Worm (Caenorhabditis elegans) whole organism, mixed stage, embryonic: ENCODE data around the gene Y6D1A.2.

Source experiments
- blmp-1 ChIP-seq: fragments of 150-350 bp; optimal IDR thresholded peaks from 2 replicates; lab custom pipeline; 2014; ENCODE audit warnings: missing biosample characterization, missing genetic modification characterization
- drap-1 ChIP-seq: fragments of 200-800 bp; sonication (Bioruptor generic); optimal IDR thresholded peaks from 3 replicates; lab custom pipeline; 2018; ENCODE audit warnings: mild to moderate bottlenecking, missing genetic modification characterization, missing compliant biosample characterization
- mep-1 ChIP-seq: fragments of 150-350 bp; optimal IDR thresholded peaks from 2 replicates; lab custom pipeline; 2017; ENCODE audit warnings: missing biosample characterization, missing genetic modification reagents, missing genetic modification characterization, inconsistent platforms
- nhr-28 ChIP-seq: fragments of 150-350 bp; optimal IDR thresholded peaks from 2 replicates; lab custom pipeline; 2014; ENCODE audit warnings: missing biosample characterization, missing genetic modification characterization
- nhr-76 ChIP-seq: sonication (generic microtip); optimal IDR thresholded peaks from 2 replicates; lab custom pipeline; 2017; ENCODE audit warnings: missing biosample characterization, missing genetic modification characterization
- pha-4 ChIP-seq: fragments of 150-350 bp; optimal IDR thresholded peaks from 2 replicates; lab custom pipeline; 2018; ENCODE audit warnings: missing biosample characterization, missing genetic modification reagents, missing genetic modification characterization

ce11 chrII:11842317-11842716 is 22.6 kb upstream of the Y6D1A.2 start, which contains the start of gene T27D12.1:
- TF ChIP-seq drap-1 (GFP tag; lab: Kevin White, UChicago): no peak
- TF ChIP-seq pha-4 (tag; lab: Kevin White, UChicago): no peak
- no peak for TF ChIP-seq nhr-76
- TF ChIP-seq blmp-1 (tag; lab: Kevin White, UChicago): no peak
- TF ChIP-seq nhr-28 (tag; lab: Kevin White, UChicago): no peak
- no peak for TF ChIP-seq mep-1 (tag; lab: Kevin White, UChicago)
